Fruit fly (Drosophila melanogaster) whole organism, adult: ENCODE results near the gene ida.

Source experiments
- CG1620 ChIP-seq: fragments of 200-800 bp; sonication (Bioruptor generic); optimal IDR thresholded peaks from 2 replicates; lab custom pipeline; 2016; ENCODE audit warnings: missing biosample characterization, missing genetic modification characterization
- CG5204 ChIP-seq: fragments of 200-800 bp; sonication (Bioruptor generic); optimal IDR thresholded peaks from 2 replicates; lab custom pipeline; 2016; ENCODE audit warnings: missing biosample characterization, missing genetic modification characterization
- CG7045 ChIP-seq: fragments of 200-800 bp; sonication (Bioruptor generic); optimal IDR thresholded peaks from 2 replicates; lab custom pipeline; 2017; ENCODE audit warnings: missing biosample characterization, mild to moderate bottlenecking, missing genetic modification characterization
- Clk ChIP-seq: fragments of 200-800 bp; sonication (Bioruptor generic); optimal IDR thresholded peaks from 2 replicates; lab custom pipeline; 2017; ENCODE audit warnings: missing biosample characterization, missing genetic modification characterization
- Crg-1 ChIP-seq: fragments of 200-800 bp; sonication (Bioruptor generic); optimal IDR thresholded peaks from 2 replicates; lab custom pipeline; 2016; ENCODE audit warnings: missing biosample characterization, missing genetic modification characterization
- Hr96 ChIP-seq: fragments of 200-800 bp; sonication (Bioruptor generic); optimal IDR thresholded peaks from 2 replicates; lab custom pipeline; 2016; ENCODE audit warnings: missing biosample characterization, missing genetic modification characterization
- Mnt ChIP-seq: fragments of 200-800 bp; sonication (Bioruptor generic); optimal IDR thresholded peaks from 2 replicates; lab custom pipeline; 2016; ENCODE audit warnings: missing biosample characterization, mild to moderate bottlenecking, missing genetic modification characterization
- cnc ChIP-seq, 2 experiments: fragments of >200 bp; optimal IDR thresholded peaks; 2 replicates each; lab custom pipeline; 2017
- tj ChIP-seq: fragments of 200-800 bp; sonication (Bioruptor generic); optimal IDR thresholded peaks from 3 replicates; lab custom pipeline; 2017; ENCODE audit warnings: missing biosample characterization, mild to moderate bottlenecking, missing genetic modification characterization, moderate library complexity
- toe ChIP-seq: fragments of 200-800 bp; sonication (Bioruptor generic); optimal IDR thresholded peaks from 2 replicates; lab custom pipeline; 2016; ENCODE audit warnings: missing biosample characterization, missing genetic modification characterization

- TF ChIP-seq cnc (optimal IDR thresholded peaks at IDR 0.05; lab: Kevin White, UChicago) (no peak), Clk (no peak), Hr96 (GFP tag; lab: Kevin White, UChicago) (no peak), CG5204 (no peak), Crg-1 (GFP tag; lab: Kevin White, UChicago) (no peak), tj (GFP tag; lab: Kevin White, UChicago) (no peak), CG7045 (no peak), toe (GFP tag; lab: Kevin White, UChicago) (no peak), Mnt (GFP tag; lab: Kevin White, UChicago) (no peak), CG1620 (GFP tag; lab: Kevin White, UChicago) (no peak)
Observed at dm6 chr3L:3932742-3933289, 27.7 kb downstream of the ida start.
